Fruit fly (Drosophila melanogaster) whole organism, embryonic: Measurements from ENCODE around the gene UQCR-Q.

Source experiments
- CG10209 ChIP-seq: fragments of 200-800 bp; sonication (Bioruptor generic); optimal IDR thresholded peaks from 3 replicates; lab custom pipeline; 2017; ENCODE audit warnings: missing biosample characterization, mild to moderate bottlenecking, missing genetic modification characterization, missing genetic modification reagents
- CG1024 ChIP-seq: fragments of 200-800 bp; sonication (Bioruptor generic); IDR thresholded peaks from 2 replicates; pipeline ENCODE4 v1.3.6; 2022; ENCODE audit warnings: missing biosample characterization, missing genetic modification characterization
- CG10959 ChIP-seq: fragments of 200-800 bp; sonication (Bioruptor generic); IDR thresholded peaks from 2 replicates; pipeline ENCODE4 v1.3.6; 2022; ENCODE audit warnings: missing biosample characterization, missing genetic modification characterization
- CG11456 ChIP-seq: fragments of 200-800 bp; sonication (Bioruptor generic); IDR thresholded peaks from 3 replicates; pipeline ENCODE4 v1.3.6; 2022; ENCODE audit warnings: missing biosample characterization, missing genetic modification characterization
- CG17328 ChIP-seq: fragments of 200-800 bp; sonication (Bioruptor generic); IDR thresholded peaks from 2 replicates; pipeline ENCODE4 v1.3.6; 2022; ENCODE audit warnings: missing biosample characterization, missing genetic modification characterization
- CG17361 ChIP-seq: fragments of 200-800 bp; sonication (Bioruptor generic); IDR thresholded peaks from 3 replicates; pipeline ENCODE4 v1.3.6; 2022; ENCODE audit warnings: missing biosample characterization, missing genetic modification characterization
- CG18619 ChIP-seq: fragments of 200-800 bp; sonication (Bioruptor generic); optimal IDR thresholded peaks from 3 replicates; lab custom pipeline; 2017; ENCODE audit warnings: missing biosample characterization, mild to moderate bottlenecking, missing genetic modification characterization
- CG30020 ChIP-seq: fragments of 200-800 bp; optimal IDR thresholded peaks from 2 replicates; lab custom pipeline; 2019; ENCODE audit warnings: missing biosample characterization, mild to moderate bottlenecking, missing genetic modification characterization, moderate library complexity
- CG30403 ChIP-seq: fragments of 200-800 bp; sonication (Bioruptor generic); optimal IDR thresholded peaks from 3 replicates; lab custom pipeline; 2016; ENCODE audit warnings: missing biosample characterization, missing genetic modification characterization
- CG3163 ChIP-seq: fragments of 200-800 bp; sonication (Bioruptor generic); optimal IDR thresholded peaks from 3 replicates; lab custom pipeline; 2016; ENCODE audit warnings: missing biosample characterization, missing genetic modification characterization
- CG34422 ChIP-seq: fragments of 200-800 bp; sonication (Bioruptor generic); IDR thresholded peaks from 3 replicates; pipeline ENCODE4 v1.3.6; 2022; ENCODE audit warnings: missing biosample characterization, missing genetic modification characterization
- CG3726 ChIP-seq: fragments of 200-800 bp; sonication (Bioruptor generic); IDR thresholded peaks from 3 replicates; pipeline ENCODE4, ENCODE4 v1.3.6; 2022; ENCODE audit warnings: missing biosample characterization, missing genetic modification characterization
- CG4360 ChIP-seq: fragments of 200-800 bp; sonication (Bioruptor generic); IDR thresholded peaks from 2 replicates; pipeline ENCODE4 v1.3.6; 2022; ENCODE audit warnings: missing biosample characterization, missing genetic modification characterization
- CG4617 ChIP-seq: fragments of 200-800 bp; sonication (Bioruptor generic); optimal IDR thresholded peaks from 3 replicates; lab custom pipeline; 2016; ENCODE audit warnings: missing biosample characterization, missing genetic modification characterization, borderline replicate concordance
- CG5180 ChIP-seq: fragments of 200-800 bp; sonication (Bioruptor generic); optimal IDR thresholded peaks from 3 replicates; lab custom pipeline; 2017; ENCODE audit warnings: missing biosample characterization, missing genetic modification characterization, mild to moderate bottlenecking, moderate library complexity, missing genetic modification reagents
- CG6813 ChIP-seq: fragments of 200-800 bp; sonication (Bioruptor generic); optimal IDR thresholded peaks from 2 replicates; lab custom pipeline; 2017; ENCODE audit warnings: missing biosample characterization, missing genetic modification characterization, mild to moderate bottlenecking, moderate library complexity, missing genetic modification reagents
- CG8089 ChIP-seq: fragments of 200-800 bp; sonication (Bioruptor generic); optimal IDR thresholded peaks from 3 replicates; lab custom pipeline; 2016; ENCODE audit warnings: missing biosample characterization, missing genetic modification characterization
- CG9876 ChIP-seq: fragments of 200-800 bp; sonication (Bioruptor generic); optimal IDR thresholded peaks from 2 replicates; lab custom pipeline; 2016; ENCODE audit warnings: missing biosample characterization, missing genetic modification characterization
- Deaf1 ChIP-seq: fragments of 200-800 bp; optimal IDR thresholded peaks from 3 replicates; lab custom pipeline; 2019; ENCODE audit warnings: missing biosample characterization, mild to moderate bottlenecking, missing genetic modification characterization, moderate library complexity
- Ets65A ChIP-seq: fragments of 200-800 bp; sonication (Bioruptor generic); peaks from one replicate; lab custom pipeline; 2016; ENCODE audit warnings: missing biosample characterization, missing genetic modification characterization
- GATAe ChIP-seq: fragments of 200-800 bp; sonication (Bioruptor generic); conservative IDR thresholded peaks from 2 replicates; pipeline ENCODE4 v1.3.6; 2022; ENCODE audit warnings: missing biosample characterization, missing genetic modification characterization
- Gsc ChIP-seq: fragments of 200-800 bp; sonication (Bioruptor generic); IDR thresholded peaks from 2 replicates; pipeline ENCODE4 v1.3.6; 2022; ENCODE audit warnings: missing biosample characterization, missing genetic modification characterization
- HLH4C ChIP-seq: fragments of 200-800 bp; sonication (Bioruptor generic); IDR thresholded peaks from 3 replicates; pipeline ENCODE4 v1.3.6; 2022; ENCODE audit warnings: missing biosample characterization, missing genetic modification characterization; ENCODE audit not compliant: partially characterized antibody
- Kr ChIP-seq: fragments of 200-800 bp; sonication (Bioruptor generic); optimal IDR thresholded peaks from 2 replicates; lab custom pipeline; 2017; ENCODE audit warnings: missing biosample characterization, mild to moderate bottlenecking, missing genetic modification characterization
- Myb ChIP-seq: fragments of 200-800 bp; sonication (Bioruptor generic); optimal IDR thresholded peaks from 2 replicates; lab custom pipeline; 2016; ENCODE audit warnings: missing biosample characterization, missing genetic modification characterization
- Pdp1 ChIP-seq, 2 experiments: fragments of 200-800 bp; sonication (Bioruptor generic); optimal IDR thresholded peaks; 3 replicates each; lab custom pipeline; 2016; ENCODE audit warnings: missing biosample characterization in 2 of 2, missing genetic modification characterization in 2 of 2, mild to moderate bottlenecking in 1 of 2, moderate library complexity in 1 of 2
- TFAM ChIP-seq: fragments of 200-800 bp; sonication (Bioruptor generic); optimal IDR thresholded peaks from 2 replicates; lab custom pipeline; 2017; ENCODE audit warnings: missing biosample characterization, missing genetic modification characterization, inconsistent platforms
- Usf ChIP-seq: fragments of 200-800 bp; sonication (Bioruptor generic); optimal IDR thresholded peaks from 2 replicates; lab custom pipeline; 2017; ENCODE audit warnings: missing genotype, missing biosample characterization, missing genetic modification characterization
- abd-A ChIP-seq: fragments of 200-800 bp; sonication (Bioruptor generic); optimal IDR thresholded peaks from 3 replicates; lab custom pipeline; 2019; ENCODE audit warnings: missing biosample characterization, mild to moderate bottlenecking, missing genetic modification characterization, moderate library complexity
- al ChIP-seq: fragments of 200-800 bp; sonication (Bioruptor generic); IDR thresholded peaks from 2 replicates; pipeline ENCODE4 v1.3.6; 2022; ENCODE audit warnings: missing biosample characterization, missing genetic modification characterization
- ap ChIP-seq: fragments of 200-800 bp; sonication (Bioruptor generic); IDR thresholded peaks from 2 replicates; pipeline ENCODE4 v1.3.6; 2022; ENCODE audit warnings: missing biosample characterization, missing genetic modification characterization
- chinmo ChIP-seq: fragments of 200-800 bp; sonication (Bioruptor generic); IDR thresholded peaks from 4 replicates; pipeline ENCODE4 v1.3.6; 2022; ENCODE audit warnings: missing biosample characterization, missing genetic modification characterization; ENCODE audit not compliant: partially characterized antibody
- ewg ChIP-seq: fragments of 200-800 bp; sonication (Bioruptor generic); optimal IDR thresholded peaks from 3 replicates; lab custom pipeline; 2017; ENCODE audit warnings: mild to moderate bottlenecking, missing biosample characterization, missing genetic modification reagents, missing genetic modification characterization
- gro ChIP-seq: fragments of 200-800 bp; sonication (Bioruptor generic); optimal IDR thresholded peaks from 2 replicates; lab custom pipeline; 2016; ENCODE audit warnings: missing biosample characterization, missing genetic modification characterization
- lbe ChIP-seq: fragments of 200-800 bp; sonication (Bioruptor generic); optimal IDR thresholded peaks from 2 replicates; lab custom pipeline; 2016; ENCODE audit warnings: missing biosample characterization, mild to moderate bottlenecking, missing genetic modification characterization
- mam ChIP-seq: fragments of 200-800 bp; sonication (Bioruptor generic); optimal IDR thresholded peaks from 3 replicates; lab custom pipeline; 2016; ENCODE audit warnings: missing biosample characterization, missing genetic modification characterization
- nerfin-1 ChIP-seq: fragments of 200-800 bp; sonication (Bioruptor generic); optimal IDR thresholded peaks from 3 replicates; lab custom pipeline; 2019; ENCODE audit warnings: missing biosample characterization, mild to moderate bottlenecking, missing genetic modification characterization, moderate library complexity
- onecut ChIP-seq: fragments of 200-800 bp; sonication (Bioruptor generic); IDR thresholded peaks from 2 replicates; pipeline ENCODE4 v1.3.6; 2022; ENCODE audit warnings: missing biosample characterization, missing genetic modification characterization
- prd ChIP-seq, 3 experiments: fragments of >200 bp in 2 of 3; fragments of 200-800 bp in 1 of 3; sonication (Bioruptor generic) in 1 of 3; optimal IDR thresholded peaks in 2 of 3; IDR thresholded peaks in 1 of 3; 2 replicates in 2 of 3; 3 replicates in 1 of 3; pipeline versions ENCODE4 v1.3.6 to Lab custom; 2017 to 2022; ENCODE audit warnings: missing biosample characterization in 1 of 3, missing genetic modification characterization in 1 of 3
- pros ChIP-seq: fragments of 200-800 bp; sonication (Bioruptor generic); optimal IDR thresholded peaks from 3 replicates; lab custom pipeline; 2019; ENCODE audit warnings: missing biosample characterization, mild to moderate bottlenecking, missing genetic modification characterization, moderate library complexity
- row ChIP-seq: fragments of 200-800 bp; sonication (Bioruptor generic); IDR thresholded peaks from 3 replicates; pipeline ENCODE4 v1.3.6; 2022; ENCODE audit warnings: missing biosample characterization, missing genetic modification characterization
- sna ChIP-seq: fragments of 200-800 bp; sonication (Bioruptor generic); IDR thresholded peaks from 2 replicates; pipeline ENCODE4 v1.3.6; 2022; ENCODE audit warnings: missing biosample characterization, missing genetic modification characterization; ENCODE audit not compliant: partially characterized antibody
- sob ChIP-seq: fragments of 200-800 bp; sonication (Bioruptor generic); IDR thresholded peaks from 2 replicates; pipeline ENCODE4 v1.3.6; 2022; ENCODE audit warnings: missing biosample characterization, missing genetic modification characterization
- tup ChIP-seq: fragments of 200-800 bp; sonication (Bioruptor generic); optimal IDR thresholded peaks from 2 replicates; lab custom pipeline; 2016; ENCODE audit warnings: missing biosample characterization, mild to moderate bottlenecking, missing genetic modification characterization, moderate library complexity
- vnd ChIP-seq: fragments of 200-800 bp; sonication (Bioruptor generic); IDR thresholded peaks from 3 replicates; pipeline ENCODE4 v1.3.6; 2022; ENCODE audit warnings: missing biosample characterization, missing genetic modification characterization; ENCODE audit not compliant: partially characterized antibody
- wek ChIP-seq: fragments of 200-800 bp; sonication (Bioruptor generic); optimal IDR thresholded peaks from 3 replicates; lab custom pipeline; 2018; ENCODE audit warnings: missing biosample characterization, mild to moderate bottlenecking, missing genetic modification characterization, moderate library complexity
- zen2 ChIP-seq: fragments of 200-800 bp; sonication (Bioruptor generic); IDR thresholded peaks from 3 replicates; pipeline ENCODE4 v1.3.6; 2022; ENCODE audit warnings: missing biosample characterization, missing genetic modification characterization; ENCODE audit not compliant: partially characterized antibody

The UQCR-Q gene

dm6 chr3L:17436331-17436730 lies 38.2 kb upstream of the UQCR-Q start, which contains the start of gene CG12229:
CG12229 (minus strand) TSS chr3L:17436431.
- TF ChIP-seq CG17328 (GFP tag; lab: Robert Waterston, UW) = no peak
- TF ChIP-seq CG30020 (tag; lab: Kevin White, UChicago) = no peak
- TF ChIP-seq row (GFP tag; lab: Robert Waterston, UW) = no peak
- no peak for TF ChIP-seq CG3163
- no peak for TF ChIP-seq CG1024 (GFP tag; lab: Robert Waterston, UW)
- no peak for TF ChIP-seq CG5180 (GFP tag; lab: Kevin White, UChicago)
- no peak for TF ChIP-seq HLH4C (GFP tag; lab: Robert Waterston, UW)
- TF ChIP-seq, all 482 proteins: peak for 0

DNA sequence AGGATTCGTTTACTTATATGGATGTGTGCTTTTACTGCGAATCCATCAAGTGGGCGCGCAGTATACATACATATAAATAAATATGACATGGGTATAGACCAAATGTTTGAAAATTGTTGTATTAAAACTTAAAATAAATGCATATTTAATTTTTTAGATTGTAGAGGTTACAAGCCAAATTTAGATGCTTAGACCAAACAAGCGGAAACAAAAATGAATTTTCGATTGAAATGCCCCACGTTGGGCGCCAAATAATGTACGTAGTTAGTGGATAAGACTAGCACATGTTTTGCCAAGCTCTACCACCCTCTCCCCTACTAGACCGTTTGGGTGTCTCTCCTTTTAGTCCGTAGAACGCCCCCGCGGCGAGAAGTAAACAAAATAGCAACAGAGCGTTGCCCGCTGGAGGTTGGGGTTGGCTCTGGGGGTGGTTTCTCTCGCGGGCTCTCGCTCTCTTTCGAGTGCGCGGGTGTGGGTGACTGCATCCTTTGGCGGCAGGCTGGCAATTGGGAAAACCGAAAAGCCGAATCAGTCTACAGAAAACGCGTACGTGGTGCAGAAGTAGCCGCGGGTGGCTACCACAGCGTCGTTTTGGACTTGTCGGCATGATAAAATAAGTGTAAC lies 35.6 kb upstream of the UQCR-Q start, which contains the start of gene CG18265:
Gene CG18265 (plus strand): TSS at position 530 of the 624 bp plus-strand sequence.
- no peak for TF ChIP-seq wek (GFP tag; lab: Kevin White, UChicago)
- no peak for TF ChIP-seq CG3163
- peak; percentile 30 for TF ChIP-seq ewg
- TF ChIP-seq CG4360 (GFP tag; lab: Robert Waterston, UW) = no peak
- peak; percentile 71 for TF ChIP-seq CG17361 (GFP tag; lab: Robert Waterston, UW)
- no peak for TF ChIP-seq gro (GFP tag; lab: Kevin White, UChicago)
- peak; percentile 49 for TF ChIP-seq nerfin-1 (tag; lab: Kevin White, UChicago)
- TF ChIP-seq prd (optimal IDR thresholded peaks at IDR 0.05; lab: Kevin White, UChicago) = no peak
- no peak for TF ChIP-seq prd (GFP tag; IDR thresholded peaks at IDR 0.05; lab: Robert Waterston, UW)
- TF ChIP-seq Kr = no peak
- 0 out of 3 replicates have a peak, but pooled peaks have one; percentile 22 for TF ChIP-seq zen2 (GFP tag; lab: Robert Waterston, UW)
- TF ChIP-seq CG3726 (GFP tag; lab: Robert Waterston, UW) = no peak
- no peak for TF ChIP-seq mam (GFP tag; lab: Kevin White, UChicago)
- no peak for TF ChIP-seq CG10959
- no peak for TF ChIP-seq CG11456 (GFP tag; lab: Robert Waterston, UW)
- no peak for TF ChIP-seq CG6813 (GFP tag; lab: Kevin White, UChicago)
- TF ChIP-seq tup = no peak
- TF ChIP-seq pros (GFP tag; lab: Kevin White, UChicago) = no peak
- no peak for TF ChIP-seq CG9876 (GFP tag; lab: Kevin White, UChicago)
- no peak for TF ChIP-seq Gsc (GFP tag; lab: Robert Waterston, UW)
- TF ChIP-seq Pdp1 (GFP tag; optimal IDR thresholded peaks at IDR 0.05; lab: Kevin White, UChicago) = no peak
- no peak for TF ChIP-seq lbe (GFP tag; lab: Kevin White, UChicago)
- no peak for TF ChIP-seq CG34422 (GFP tag; lab: Robert Waterston, UW)
- TF ChIP-seq TFAM (GFP tag; lab: Kevin White, UChicago) = no peak
- TF ChIP-seq CG10209 = no peak
- TF ChIP-seq al = no peak
- peak; percentile 76 for TF ChIP-seq abd-A (tag; lab: Kevin White, UChicago)
- TF ChIP-seq vnd (GFP tag; lab: Robert Waterston, UW) = 0 out of 3 replicates have a peak, but pooled peaks have one; percentile 12
- TF ChIP-seq sob = no peak
- TF ChIP-seq Myb (GFP tag; lab: Kevin White, UChicago) = no peak
- no peak for TF ChIP-seq CG4617 (GFP tag; lab: Kevin White, UChicago)
- no peak for TF ChIP-seq GATAe (GFP tag; lab: Robert Waterston, UW)
- peak; percentile 49 for TF ChIP-seq Deaf1 (tag; lab: Kevin White, UChicago)
- TF ChIP-seq Ets65A (GFP tag; lab: Kevin White, UChicago) = no peak
- TF ChIP-seq Usf (GFP tag; lab: Kevin White, UChicago) = no peak
- no peak for TF ChIP-seq ap
- no peak for TF ChIP-seq sna (GFP tag; lab: Robert Waterston, UW)
- TF ChIP-seq CG30403 = no peak
- TF ChIP-seq CG18619 (GFP tag; lab: Kevin White, UChicago) = no peak
- 0 out of 2 replicates have a peak, but pooled peaks have one; percentile 5 for TF ChIP-seq onecut (GFP tag; lab: Robert Waterston, UW)
- TF ChIP-seq chinmo (GFP tag; lab: Robert Waterston, UW) = 0 out of 4 replicates have a peak, but pooled peaks have one; percentile 35
- no peak for TF ChIP-seq CG8089 (GFP tag; lab: Kevin White, UChicago)
